Fruit fly (Drosophila melanogaster): ENCODE measurements around the gene ntc.

Gene ntc

dm6 chr3L:3826541-3826940 lies 20.3 kb upstream of the ntc start (continued):
- TF ChIP-seq CG8924 (tag; optimal IDR thresholded peaks at IDR 0.05) (peak; percentile 91), dati (GFP tag; IDR thresholded peaks at IDR 0.05) (no peak), NC2β (GFP tag; optimal IDR thresholded peaks at IDR 0.05) (no peak), sob (GFP tag; IDR thresholded peaks at IDR 0.05) (peak; percentile 58; the same call in 1 of the 2 replicates), Max (GFP tag; optimal IDR thresholded peaks at IDR 0.05) (peak; percentile 64), Fer2 (tag; optimal IDR thresholded peaks at IDR 0.05) (peak; percentile 73), knrl (GFP tag; IDR thresholded peaks at IDR 0.05; ENCODE audit: partially characterized antibody) (no peak), Nf-YC (tag; optimal IDR thresholded peaks at IDR 0.05) (peak; percentile 79), Aef1 (GFP tag; IDR thresholded peaks at IDR 0.05) (peak; percentile 70), Stat92E (GFP tag; optimal IDR thresholded peaks at IDR 0.05) (no peak), CG6254 (GFP tag; optimal IDR thresholded peaks at IDR 0.05) (peak; percentile 37), Hr78 (GFP tag; optimal IDR thresholded peaks at IDR 0.05) (no peak), nmo (GFP tag; optimal IDR thresholded peaks at IDR 0.05) (peak; percentile 87), D19B (GFP tag; optimal IDR thresholded peaks at IDR 0.05) (peak; percentile 56), CG7928 (GFP tag; optimal IDR thresholded peaks at IDR 0.05) (peak; percentile 19), E2f1 (GFP tag; IDR thresholded peaks at IDR 0.05) (peak; percentile 80), Sry-β (GFP tag; optimal IDR thresholded peaks at IDR 0.05) (no peak), luna (GFP tag; optimal IDR thresholded peaks at IDR 0.05) (no peak), Spps (tag; optimal IDR thresholded peaks at IDR 0.05) (peak; percentile 32), CG32532 (GFP tag; IDR thresholded peaks at IDR 0.05) (peak; percentile 90), CG15601 (tag; optimal IDR thresholded peaks at IDR 0.05) (peak; percentile 77), CG15696 (tag; optimal IDR thresholded peaks at IDR 0.05) (peak; percentile 49), CG13894 (tag; optimal IDR thresholded peaks at IDR 0.05) (peak; percentile 86), CG10654 (GFP tag; optimal IDR thresholded peaks at IDR 0.05) (peak; percentile 64), CG17912 (GFP tag; optimal IDR thresholded peaks at IDR 0.05) (no peak), ci (GFP tag; IDR thresholded peaks at IDR 0.05) (peak; percentile 91), CG10979 (tag; optimal IDR thresholded peaks at IDR 0.05) (peak; percentile 84), CG9876 (GFP tag; optimal IDR thresholded peaks at IDR 0.05) (no peak), CG3065 (GFP tag; optimal IDR thresholded peaks at IDR 0.05) (no peak), CG43689 (GFP tag; IDR thresholded peaks at IDR 0.05) (0 out of 2 replicates have a peak, but pooled peaks have one; percentile 8), B-H1 (GFP tag; IDR thresholded peaks at IDR 0.05) (peak; percentile 60; the same call in 2 of the 3 replicates), gce (GFP tag; IDR thresholded peaks at IDR 0.05) (peak; percentile 61; the same call in 1 of the 3 replicates), Opbp (GFP tag; IDR thresholded peaks at IDR 0.05; ENCODE audit: partially characterized antibody) (no peak), bcd (GFP tag; optimal IDR thresholded peaks at IDR 0.05) (peak; percentile 69), cato (GFP tag; optimal IDR thresholded peaks at IDR 0.05; ENCODE audit: borderline replicate concordance) (peak; percentile 18), CG4282 (GFP tag; optimal IDR thresholded peaks at IDR 0.05) (no peak), Elba2 (GFP tag; optimal IDR thresholded peaks at IDR 0.05) (no peak), tup (GFP tag; optimal IDR thresholded peaks at IDR 0.05) (peak; percentile 50), insv (GFP tag; optimal IDR thresholded peaks at IDR 0.05) (peak in 1 of 2 experiments; percentile 37), CG2129 (GFP tag; IDR thresholded peaks at IDR 0.05; ENCODE audit: partially characterized antibody) (no peak), so (GFP tag; IDR thresholded peaks at IDR 0.05) (peak; percentile 85), Trl (optimal IDR thresholded peaks at IDR 0.05) (no peak), Trl (GFP tag; optimal IDR thresholded peaks at IDR 0.05) (no peak), CG31224 (GFP tag; IDR thresholded peaks at IDR 0.05) (peak; percentile 49; the same call in 1 of the 2 replicates), ro (GFP tag; IDR thresholded peaks at IDR 0.05) (no peak), CG3407 (GFP tag; optimal IDR thresholded peaks at IDR 0.05) (peak; percentile 52), salm (tag; optimal IDR thresholded peaks at IDR 0.05) (peak; percentile 63), CG13424 (tag; optimal IDR thresholded peaks at IDR 0.05) (peak; percentile 90), disco-r (GFP tag; optimal IDR thresholded peaks at IDR 0.05) (no peak), CG17568 (GFP tag; optimal IDR thresholded peaks at IDR 0.05) (peak; percentile 39)
